Worm (Caenorhabditis elegans) whole organism, L1 larva: ENCODE measurements around the gene evl-14.

Source experiments
- F16B12.6 ChIP-seq: fragments of 150-350 bp; optimal IDR thresholded peaks from 2 replicates; lab custom pipeline; 2014; ENCODE audit warnings: missing biosample characterization, missing genetic modification characterization
- aha-1 ChIP-seq: fragments of 150-350 bp; optimal IDR thresholded peaks from 2 replicates; lab custom pipeline; 2014; ENCODE audit warnings: missing biosample characterization, missing genetic modification characterization
- aly-2 ChIP-seq: fragments of 150-350 bp; optimal IDR thresholded peaks from 2 replicates; lab custom pipeline; 2014; ENCODE audit warnings: missing biosample characterization, missing genetic modification characterization
- ceh-63 ChIP-seq: fragments of 200-800 bp; sonication (Bioruptor generic); optimal IDR thresholded peaks from 2 replicates; lab custom pipeline; 2018; ENCODE audit warnings: mild to moderate bottlenecking, missing genetic modification characterization, missing compliant biosample characterization
- ceh-90 ChIP-seq: sonication (generic microtip); optimal IDR thresholded peaks from 2 replicates; lab custom pipeline; 2016; ENCODE audit warnings: missing genetic modification characterization, missing compliant biosample characterization
- dpl-1 ChIP-seq, 3 experiments: fragments of 150-350 bp in 2 of 3; sonication (generic microtip) in 1 of 3; optimal IDR thresholded peaks; 2 replicates each; lab custom pipeline; 2014 to 2017; ENCODE audit warnings: missing biosample characterization in 3 of 3, missing genetic modification characterization in 3 of 3, missing genetic modification reagents in 3 of 3
- elt-3 ChIP-seq, 6 experiments: fragments of 150-350 bp in 1 of 6; sonication (generic microtip); optimal IDR thresholded peaks; 2 replicates each; lab custom pipeline; 2017 to 2018; ENCODE audit warnings: missing biosample characterization in 6 of 6, missing genetic modification characterization in 6 of 6, inconsistent platforms in 1 of 6
- fkh-4 ChIP-seq: sonication (generic microtip); optimal IDR thresholded peaks from 2 replicates; lab custom pipeline; 2016; ENCODE audit warnings: missing compliant biosample characterization, missing genetic modification characterization, borderline replicate concordance
- fkh-8 ChIP-seq: sonication (generic microtip); optimal IDR thresholded peaks from 2 replicates; lab custom pipeline; 2016; ENCODE audit warnings: mild to moderate bottlenecking, missing genetic modification characterization, missing compliant biosample characterization
- isw-1 ChIP-seq: fragments of 200-800 bp; sonication (Bioruptor generic); IDR thresholded peaks from 2 replicates; pipeline ENCODE4 v1.3.6; 2022; ENCODE audit warnings: missing genetic modification characterization, missing compliant biosample characterization
- pag-3 ChIP-seq: sonication (generic microtip); optimal IDR thresholded peaks from 2 replicates; lab custom pipeline; 2017; ENCODE audit warnings: missing genetic modification characterization, mild to moderate bottlenecking, missing compliant biosample characterization, antibody characterized with exemption, borderline replicate concordance; ENCODE audit not compliant: insufficient read depth
- pqm-1 ChIP-seq: sonication (generic microtip); optimal IDR thresholded peaks from 3 replicates; lab custom pipeline; 2017; ENCODE audit warnings: missing biosample characterization, missing genetic modification characterization
- tbx-2 ChIP-seq: sonication (generic microtip); optimal IDR thresholded peaks from 2 replicates; lab custom pipeline; 2016; ENCODE audit warnings: missing genetic modification characterization, missing compliant biosample characterization
- tlp-1 ChIP-seq: fragments of 150-350 bp; optimal IDR thresholded peaks from 2 replicates; lab custom pipeline; 2014; ENCODE audit warnings: missing biosample characterization, missing genetic modification characterization
- ztf-11 ChIP-seq, 2 experiments: sonication (generic microtip); optimal IDR thresholded peaks; 2 replicates each; lab custom pipeline; 2016 to 2017; ENCODE audit warnings: missing genetic modification characterization in 2 of 2, missing biosample characterization in 1 of 2, missing compliant biosample characterization in 1 of 2

evl-14 gene

ce11 chrIII:4257896-4258295 lies 55.0 kb downstream of the evl-14 start:
- TF ChIP-seq elt-3 (tag; optimal IDR thresholded peaks at IDR 0.05; lab: Kevin White, UChicago) = no peak
- no peak for TF ChIP-seq aly-2
- TF ChIP-seq fkh-8 (tag; lab: Kevin White, UChicago) = no peak
- no peak for TF ChIP-seq ztf-11 (tag; optimal IDR thresholded peaks at IDR 0.05; lab: Kevin White, UChicago)
- no peak for TF ChIP-seq pqm-1 (tag; lab: Kevin White, UChicago)
- TF ChIP-seq isw-1 (GFP tag; lab: Robert Waterston, UW) = no peak
- no peak for TF ChIP-seq tbx-2
- TF ChIP-seq aha-1 = no peak
- no peak for TF ChIP-seq ceh-63 (GFP tag; lab: Kevin White, UChicago)
- no peak for TF ChIP-seq tlp-1 (tag; lab: Kevin White, UChicago)
- TF ChIP-seq fkh-4 (tag; lab: Kevin White, UChicago) = no peak
- no peak for TF ChIP-seq ceh-90 (tag; lab: Kevin White, UChicago)
- no peak for TF ChIP-seq F16B12.6 (tag; lab: Kevin White, UChicago)
- TF ChIP-seq pag-3 (tag; lab: Kevin White, UChicago) = no peak
- no peak for TF ChIP-seq dpl-1 (GFP tag; optimal IDR thresholded peaks at IDR 0.05; lab: Kevin White, UChicago)
